Worm (Caenorhabditis elegans): ENCODE measurements around the gene fipr-9.

The fipr-9 gene

DNA sequence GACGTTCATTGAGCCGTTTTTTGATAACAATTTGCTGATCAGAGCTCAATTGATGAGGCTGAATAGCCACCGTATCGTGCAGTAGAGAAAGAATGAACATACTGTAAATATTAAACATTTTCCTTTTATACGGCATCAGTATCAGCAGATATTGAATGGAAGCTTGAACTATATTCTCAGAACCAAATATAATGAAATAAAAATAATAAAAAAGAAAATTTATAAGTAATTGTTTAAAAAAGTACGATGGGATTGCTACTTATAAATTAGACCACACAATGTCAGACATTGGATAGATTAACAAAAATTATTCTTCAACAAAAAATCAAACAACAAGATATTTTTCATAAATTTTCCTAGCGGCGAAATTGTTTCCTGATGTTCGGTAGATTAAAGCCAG, 15.0 kb upstream of the fipr-9 start, which contains the start of gene rpc-25:
Gene rpc-25, minus strand, starts transcription at position 101 of the 400 bp plus-strand sequence.
- no peak for TF ChIP-seq bed-3 (GFP tag; optimal IDR thresholded peaks at IDR 0.05)
- no peak for TF ChIP-seq ham-2 (GFP tag; optimal IDR thresholded peaks at IDR 0.05)
- no peak for TF ChIP-seq flh-1 (GFP tag; optimal IDR thresholded peaks at IDR 0.05)
- TF ChIP-seq nhr-76 (tag; optimal IDR thresholded peaks at IDR 0.05), result no peak
- TF ChIP-seq sptf-1 (tag; optimal IDR thresholded peaks at IDR 0.05), result no peak
- TF ChIP-seq mep-1 (tag; optimal IDR thresholded peaks at IDR 0.05), result no peak
- TF ChIP-seq zip-8 (tag; optimal IDR thresholded peaks at IDR 0.05), result no peak
- no peak for TF ChIP-seq ceh-39 (tag; optimal IDR thresholded peaks at IDR 0.05)
- TF ChIP-seq nhr-237 (tag; optimal IDR thresholded peaks at IDR 0.05), result no peak
- TF ChIP-seq snpc-4 (tag; optimal IDR thresholded peaks at IDR 0.05), result no peak
- no peak for TF ChIP-seq M03D4.4 (tag; optimal IDR thresholded peaks at IDR 0.05)

DNA sequence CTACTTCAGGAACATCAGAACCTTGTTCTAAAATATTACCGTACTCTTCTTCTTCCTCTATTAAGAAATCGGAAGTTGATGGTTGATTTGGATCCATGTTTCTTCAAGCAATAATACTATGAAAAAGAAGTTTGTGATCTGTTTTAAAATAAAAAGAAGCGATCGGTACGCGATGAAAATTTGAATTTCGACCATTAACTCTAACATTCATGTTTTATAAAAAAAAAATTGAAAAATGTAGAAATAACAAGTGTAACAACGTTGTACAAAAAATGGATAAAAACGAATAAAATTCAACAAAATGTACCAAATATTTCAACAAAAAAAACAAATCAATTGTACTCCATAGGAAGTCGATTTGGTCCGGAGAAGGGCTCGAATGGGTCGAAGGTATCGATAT, 11.2 kb upstream of the fipr-9 start, which contains the start of gene tftc-3:
Gene tftc-3, minus strand, starts transcription at position 101 of the 400 bp plus-strand sequence.
- TF ChIP-seq pha-4 (tag; optimal IDR thresholded peaks at IDR 0.05) (no peak), hlh-1 (tag; optimal IDR thresholded peaks at IDR 0.05) (no peak), mep-1 (tag; optimal IDR thresholded peaks at IDR 0.05) (no peak), nhr-12 (tag; optimal IDR thresholded peaks at IDR 0.05) (no peak), tbx-8 (GFP tag; optimal IDR thresholded peaks at IDR 0.05) (no peak), unc-62 (GFP tag; optimal IDR thresholded peaks at IDR 0.05) (no peak), M03D4.4 (tag; optimal IDR thresholded peaks at IDR 0.05) (no peak), sptf-1 (tag; optimal IDR thresholded peaks at IDR 0.05) (no peak), zip-8 (tag; optimal IDR thresholded peaks at IDR 0.05) (no peak), nhr-237 (tag; optimal IDR thresholded peaks at IDR 0.05) (no peak), nhr-2 (tag; optimal IDR thresholded peaks at IDR 0.05) (no peak), elt-3 (tag; optimal IDR thresholded peaks at IDR 0.05) (no peak), mab-5 (tag; optimal IDR thresholded peaks at IDR 0.05) (no peak), ztf-11 (tag; optimal IDR thresholded peaks at IDR 0.05) (no peak), bed-3 (GFP tag; optimal IDR thresholded peaks at IDR 0.05) (no peak), ceh-39 (tag; optimal IDR thresholded peaks at IDR 0.05) (no peak), sem-2 (GFP tag; optimal IDR thresholded peaks at IDR 0.05) (no peak), blmp-1 (tag; optimal IDR thresholded peaks at IDR 0.05) (no peak), lin-32 (GFP tag; optimal IDR thresholded peaks at IDR 0.05) (no peak), drap-1 (GFP tag; optimal IDR thresholded peaks at IDR 0.05) (no peak)

DNA sequence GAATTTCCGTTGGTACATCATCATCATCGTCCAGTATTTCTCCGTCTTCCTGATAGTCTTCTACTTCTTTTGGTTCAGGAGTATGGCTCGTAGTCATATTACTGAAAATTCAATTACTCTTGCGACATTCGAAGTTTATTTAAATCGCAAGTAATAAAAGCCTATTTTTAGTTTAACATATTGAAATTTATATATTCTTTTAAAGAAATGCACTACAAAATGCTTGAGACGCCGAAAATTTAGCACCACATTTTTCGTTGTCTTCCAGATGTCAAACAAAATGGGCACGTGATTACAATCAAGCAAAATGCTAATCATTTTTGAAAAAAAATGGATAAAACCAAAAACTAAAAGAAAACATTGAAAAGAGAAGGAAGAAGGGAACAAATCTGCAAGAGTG, 9.4 kb upstream of the fipr-9 start, which contains the start of gene zhit-3:
Gene zhit-3, minus strand, starts transcription at position 101 of the 400 bp plus-strand sequence.
- TF ChIP-seq nhr-237 (tag; optimal IDR thresholded peaks at IDR 0.05), result no peak
- TF ChIP-seq nhr-76 (tag; optimal IDR thresholded peaks at IDR 0.05), result no peak
- TF ChIP-seq ztf-11 (tag; optimal IDR thresholded peaks at IDR 0.05), result no peak
- TF ChIP-seq cnd-1 (tag; optimal IDR thresholded peaks at IDR 0.05), result no peak

DNA sequence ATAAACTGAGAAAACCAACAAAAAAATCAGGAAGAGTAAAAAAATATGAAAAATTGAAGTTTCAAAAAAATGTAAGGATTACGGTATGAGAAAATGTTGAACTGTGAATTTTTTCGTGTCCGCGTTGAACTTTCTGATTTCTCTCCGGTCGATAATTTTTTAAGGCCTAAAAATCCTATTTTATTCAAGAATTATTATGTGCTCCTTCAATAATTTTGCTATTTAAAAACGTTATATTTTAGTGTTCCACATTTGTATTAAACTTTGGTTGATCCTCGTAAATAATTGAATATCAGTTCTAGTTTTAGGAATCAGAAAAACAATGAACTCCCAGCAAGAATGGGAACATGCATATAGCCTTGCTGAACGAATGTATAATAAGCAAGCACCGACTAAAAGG, 8.8 kb upstream of the fipr-9 start, which contains the start of gene hpo-40:
Gene hpo-40, plus strand, starts transcription at position 301 of the 400 bp plus-strand sequence.
- no peak for TF ChIP-seq lin-32 (GFP tag; optimal IDR thresholded peaks at IDR 0.05)
- no peak for TF ChIP-seq zip-8 (tag; optimal IDR thresholded peaks at IDR 0.05)
- TF ChIP-seq flh-1 (GFP tag; optimal IDR thresholded peaks at IDR 0.05), result no peak
- no peak for TF ChIP-seq mls-2 (tag; optimal IDR thresholded peaks at IDR 0.05)
- no peak for TF ChIP-seq M03D4.4 (tag; optimal IDR thresholded peaks at IDR 0.05)
- TF ChIP-seq blmp-1 (tag; optimal IDR thresholded peaks at IDR 0.05), result no peak
- TF ChIP-seq ceh-43 (GFP tag; optimal IDR thresholded peaks at IDR 0.05), result no peak
- no peak for TF ChIP-seq bed-3 (GFP tag; optimal IDR thresholded peaks at IDR 0.05)
- TF ChIP-seq ces-1 (GFP tag; optimal IDR thresholded peaks at IDR 0.05), result no peak
- TF ChIP-seq nhr-28 (tag; optimal IDR thresholded peaks at IDR 0.05), result no peak

DNA sequence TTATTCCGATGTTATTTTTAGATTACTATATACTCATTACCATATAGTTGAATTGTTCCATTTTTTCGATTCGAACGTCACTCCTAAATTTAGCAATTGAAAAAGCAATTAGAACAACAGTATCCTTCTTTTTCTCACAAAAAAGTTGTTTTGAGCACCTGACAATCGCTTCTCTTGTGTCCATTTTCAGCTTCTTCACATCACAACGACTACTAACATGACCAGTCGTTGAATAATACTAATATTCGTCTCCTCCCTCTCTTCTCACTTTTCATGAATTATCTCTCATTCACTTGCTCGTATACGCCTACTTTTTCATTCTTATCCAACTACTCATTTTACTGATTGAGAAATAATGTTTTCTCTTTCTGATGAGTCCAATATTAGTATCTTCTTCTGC, 4.7 kb upstream of the fipr-9 start, which contains the start of gene ZK856.14:
Gene ZK856.14, plus strand, starts transcription at position 301 of the 400 bp plus-strand sequence.
- TF ChIP-seq pha-4 (tag; optimal IDR thresholded peaks at IDR 0.05) (no peak), ham-2 (GFP tag; optimal IDR thresholded peaks at IDR 0.05) (no peak), ceh-39 (tag; optimal IDR thresholded peaks at IDR 0.05) (no peak), blmp-1 (tag; optimal IDR thresholded peaks at IDR 0.05) (no peak), ztf-11 (tag; optimal IDR thresholded peaks at IDR 0.05) (no peak), snpc-4 (tag; optimal IDR thresholded peaks at IDR 0.05) (no peak), bed-3 (GFP tag; optimal IDR thresholded peaks at IDR 0.05) (no peak), nhr-12 (tag; optimal IDR thresholded peaks at IDR 0.05) (no peak), ceh-43 (GFP tag; optimal IDR thresholded peaks at IDR 0.05) (no peak), ces-1 (GFP tag; optimal IDR thresholded peaks at IDR 0.05) (no peak), mep-1 (tag; optimal IDR thresholded peaks at IDR 0.05) (no peak), lin-32 (GFP tag; optimal IDR thresholded peaks at IDR 0.05) (no peak), hlh-1 (tag; optimal IDR thresholded peaks at IDR 0.05) (no peak), unc-39 (tag; optimal IDR thresholded peaks at IDR 0.05) (no peak), cnd-1 (tag; optimal IDR thresholded peaks at IDR 0.05) (no peak), zip-8 (tag; optimal IDR thresholded peaks at IDR 0.05) (no peak), nhr-237 (tag; optimal IDR thresholded peaks at IDR 0.05) (no peak)

Data from whole organism, mixed stage, embryonic.